Worm (Caenorhabditis elegans) whole organism, L3 larva: ENCODE data around the gene acl-4.

Experiments used
- ama-1 ChIP-seq: fragments of 150-350 bp; optimal IDR thresholded peaks from 2 replicates; lab custom pipeline; 2018
- elt-1 ChIP-seq: fragments of 150-350 bp; optimal IDR thresholded peaks from 2 replicates; lab custom pipeline; 2014; ENCODE audit warnings: missing biosample characterization, missing genetic modification characterization
- fkh-10 ChIP-seq: sonication (generic microtip); optimal IDR thresholded peaks from 2 replicates; lab custom pipeline; 2017; ENCODE audit warnings: missing biosample characterization, missing genetic modification reagents, missing genetic modification characterization
- fos-1 ChIP-seq: fragments of 150-350 bp; optimal IDR thresholded peaks from 2 replicates; lab custom pipeline; 2014; ENCODE audit warnings: missing biosample characterization, missing genetic modification characterization
- nhr-11 ChIP-seq: fragments of 150-350 bp; optimal IDR thresholded peaks from 2 replicates; lab custom pipeline; 2014; ENCODE audit warnings: missing biosample characterization, missing genetic modification characterization
- snpc-4 ChIP-seq: fragments of 150-350 bp; optimal IDR thresholded peaks from 2 replicates; lab custom pipeline; 2014; ENCODE audit warnings: missing biosample characterization, missing genetic modification characterization
- unc-39 ChIP-seq: sonication (generic microtip); optimal IDR thresholded peaks from 4 replicates; lab custom pipeline; 2017; ENCODE audit warnings: missing biosample characterization, missing genetic modification characterization
- unc-62 ChIP-seq: fragments of 150-350 bp; sonication (generic microtip); optimal IDR thresholded peaks from 4 replicates; lab custom pipeline; 2014; ENCODE audit warnings: missing biosample characterization, missing genetic modification reagents, missing genetic modification characterization

DNA sequence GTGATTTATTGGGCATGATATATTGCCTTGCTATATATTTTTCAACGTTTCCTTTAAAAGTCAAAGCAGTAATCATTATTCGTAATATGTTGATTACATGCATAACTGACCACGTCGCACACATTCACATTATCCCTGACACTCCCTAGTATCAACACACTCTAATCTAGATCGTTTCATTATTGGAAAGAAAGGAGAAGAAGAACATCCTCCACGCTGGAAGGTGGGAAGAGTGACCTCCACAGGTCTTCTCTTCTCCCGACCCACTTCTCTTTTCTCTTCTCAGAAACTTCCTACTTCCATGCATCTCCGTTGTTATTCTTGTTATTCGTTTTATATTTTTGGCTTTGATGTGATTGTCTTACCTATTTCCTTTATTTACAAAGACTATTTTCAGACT, 3.8 kb upstream of the acl-4 start, which contains the start of gene txdc-12.2:
- TF ChIP-seq fos-1 (tag; lab: Kevin White, UChicago) (no peak), snpc-4 (tag; lab: Kevin White, UChicago) (no peak), nhr-11 (no peak), ama-1 (lab: Kevin White, UChicago) (no peak), unc-62 (GFP tag; lab: Kevin White, UChicago) (no peak), fkh-10 (GFP tag; lab: Kevin White, UChicago) (no peak), elt-1 (no peak), unc-39 (no peak)
